Worm (Caenorhabditis elegans) whole organism, mixed stage, embryonic: ENCODE measurements around the gene daz-1.

ENCODE experiments used
- ceh-83 ChIP-seq: fragments of 200-800 bp; sonication (Bioruptor generic); optimal IDR thresholded peaks from 2 replicates; lab custom pipeline; 2018; ENCODE audit warnings: mild to moderate bottlenecking, missing genetic modification characterization, missing compliant biosample characterization
- elt-3 ChIP-seq: fragments of 150-350 bp; optimal IDR thresholded peaks from 2 replicates; lab custom pipeline; 2014; ENCODE audit warnings: missing biosample characterization, missing genetic modification characterization

ce11 chrII:5478318-5478717, 22.2 kb downstream of the daz-1 start, which contains the start of gene F56D1.1:
- TF ChIP-seq elt-3 (tag; lab: Kevin White, UChicago) (no peak), ceh-83 (no peak)
